Worm (Caenorhabditis elegans) whole organism, midembryonic: Measurements from ENCODE around the gene dlc-2.
"Not testable (repeated sequence)": the region's sequence is repeated elsewhere in the genome, so short reads cannot be mapped to it uniquely, and the experiment has no call there.

Experiments
- T22C8.4 ChIP-seq: fragments of 200-800 bp; sonication (Bioruptor generic); IDR thresholded peaks from 2 replicates; pipeline ENCODE4 v1.3.6; 2022; ENCODE audit warnings: missing genetic modification characterization, missing compliant biosample characterization
- cog-1 ChIP-seq: sonication (generic microtip); optimal IDR thresholded peaks from 2 replicates; lab custom pipeline; 2016; ENCODE audit warnings: missing genetic modification characterization, missing compliant biosample characterization
- flt-1 ChIP-seq: fragments of 200-800 bp; sonication (Bioruptor generic); IDR thresholded peaks from 2 replicates; pipeline ENCODE4 v1.3.6; 2022; ENCODE audit warnings: missing genetic modification characterization, missing compliant biosample characterization
- klf-2 ChIP-seq: fragments of 200-800 bp; sonication (Bioruptor generic); conservative IDR thresholded peaks from 2 replicates; pipeline ENCODE4 v1.3.6; 2022; ENCODE audit warnings: missing genetic modification reagents, missing genetic modification characterization, missing compliant biosample characterization
- med-1 ChIP-seq: sonication (generic microtip); optimal IDR thresholded peaks from 2 replicates; lab custom pipeline; 2017; ENCODE audit warnings: missing genetic modification characterization, mild to moderate bottlenecking, missing compliant biosample characterization, antibody characterized with exemption, missing genetic modification reagents; ENCODE audit not compliant: insufficient read depth
- ref-1 ChIP-seq: fragments of 200-800 bp; sonication (Bioruptor generic); conservative IDR thresholded peaks from 2 replicates; pipeline ENCODE4 v1.3.6; 2022; ENCODE audit warnings: missing genetic modification reagents, missing genetic modification characterization, missing compliant biosample characterization
- tab-1 ChIP-seq: fragments of 200-800 bp; sonication (Bioruptor generic); IDR thresholded peaks from 2 replicates; pipeline ENCODE4 v1.3.6; 2022; ENCODE audit warnings: missing genetic modification characterization, missing compliant biosample characterization
- ztf-23 ChIP-seq: fragments of 200-800 bp; sonication (Bioruptor generic); IDR thresholded peaks from 2 replicates; pipeline ENCODE4 v1.3.6; 2022; ENCODE audit warnings: missing genetic modification reagents, missing genetic modification characterization, missing compliant biosample characterization
- ztf-29 ChIP-seq: fragments of 200-800 bp; sonication (Bioruptor generic); IDR thresholded peaks from 2 replicates; pipeline ENCODE4 v1.3.6; 2022; ENCODE audit warnings: missing genetic modification reagents, missing genetic modification characterization, missing compliant biosample characterization

Gene dlc-2

DNA sequence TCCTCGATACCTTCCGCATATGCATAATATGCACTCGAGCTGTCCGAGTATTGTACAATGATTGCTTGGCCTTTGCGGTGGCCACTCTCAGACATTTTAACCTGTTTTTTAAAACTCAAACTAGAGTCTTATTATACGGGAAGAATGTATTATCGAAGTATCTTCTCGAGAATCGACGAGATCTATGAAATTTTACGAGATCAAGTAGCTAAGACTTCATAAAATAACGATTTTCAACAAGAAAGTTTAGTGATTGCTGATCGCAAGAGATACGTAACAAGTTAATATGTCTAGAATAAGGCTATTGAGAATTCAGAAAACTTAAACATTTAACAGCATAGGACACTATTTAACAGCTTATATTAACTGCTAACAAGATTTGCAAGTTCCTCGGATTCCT, 31.9 kb upstream of the dlc-2 start, which contains the start of gene B0001.5:
TSS of gene B0001.5 (minus strand) at position 101 of the 400 bp plus-strand sequence.
- no peak for TF ChIP-seq ztf-23
- TF ChIP-seq ref-1 (GFP tag; lab: Robert Waterston, UW), result no peak
- no peak for TF ChIP-seq cog-1 (tag; lab: Kevin White, UChicago)
- no peak for TF ChIP-seq ztf-29
- no peak for TF ChIP-seq med-1 (GFP tag; lab: Kevin White, UChicago)
- TF ChIP-seq tab-1 (GFP tag; lab: Robert Waterston, UW), result no peak
- no peak for TF ChIP-seq klf-2 (GFP tag; lab: Robert Waterston, UW)
- TF ChIP-seq flt-1 (GFP tag; lab: Robert Waterston, UW), result no peak

DNA sequence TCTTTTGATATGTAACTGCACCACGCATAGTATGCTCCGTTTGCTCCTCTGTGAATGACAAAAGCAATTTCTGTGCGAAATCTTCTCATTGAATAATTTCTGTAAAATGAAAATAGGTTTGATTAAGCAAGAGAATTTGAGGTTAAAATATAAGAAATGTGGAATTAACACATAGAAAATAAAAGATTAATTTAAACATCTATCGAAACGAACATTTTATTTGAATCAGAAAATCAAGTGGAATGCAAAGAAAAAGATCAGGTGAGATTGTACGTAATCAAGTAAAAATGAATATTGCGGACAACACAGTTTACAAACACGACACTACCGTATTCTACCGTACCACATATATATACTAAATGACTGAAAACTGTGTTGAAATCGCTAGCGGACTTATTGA, 29.6 kb upstream of the dlc-2 start, which contains the start of gene B0001.8:
TSS of gene B0001.8 (minus strand) at position 101 of the 400 bp plus-strand sequence.
- no peak for TF ChIP-seq T22C8.4
- no peak for TF ChIP-seq klf-2 (GFP tag; lab: Robert Waterston, UW)
- TF ChIP-seq ztf-23, result no peak
- no peak for TF ChIP-seq tab-1 (GFP tag; lab: Robert Waterston, UW)
- TF ChIP-seq cog-1 (tag; lab: Kevin White, UChicago), result no peak
- no peak for TF ChIP-seq med-1 (GFP tag; lab: Kevin White, UChicago)
- no peak for TF ChIP-seq ref-1 (GFP tag; lab: Robert Waterston, UW)
- no peak for TF ChIP-seq flt-1 (GFP tag; lab: Robert Waterston, UW)
- TF ChIP-seq ztf-29, result no peak

DNA sequence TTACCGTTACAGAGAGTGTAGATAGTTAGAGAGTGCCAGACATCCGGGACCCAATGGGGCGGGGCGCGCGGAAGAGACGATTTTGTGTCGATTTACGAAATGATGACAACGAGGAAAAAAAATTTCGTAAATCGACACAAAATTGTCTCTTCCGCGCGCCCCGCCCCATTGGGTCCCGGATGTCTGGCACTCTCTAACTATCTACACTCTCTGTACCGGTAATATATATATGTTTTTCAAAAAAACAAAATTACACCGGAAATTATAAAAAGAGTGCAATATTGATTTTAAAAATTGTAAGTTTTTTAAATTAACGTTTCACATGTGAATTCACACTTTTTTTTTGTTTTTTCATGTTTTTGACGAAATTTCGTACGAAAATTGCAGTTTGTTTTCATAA, 26.7 kb upstream of the dlc-2 start, which contains the start of gene B0001.4:
TSS of gene B0001.4 (minus strand) at position 101 of the 400 bp plus-strand sequence.
- TF ChIP-seq cog-1 (tag; lab: Kevin White, UChicago); ref-1 (GFP tag; lab: Robert Waterston, UW); T22C8.4: not testable (repeated sequence)

ce11 chrIV:12134991-12135390, 23.6 kb upstream of the dlc-2 start:
- no peak for TF ChIP-seq ztf-29
- TF ChIP-seq ref-1 (GFP tag; lab: Robert Waterston, UW), result no peak
- no peak for TF ChIP-seq klf-2 (GFP tag; lab: Robert Waterston, UW)
- no peak for TF ChIP-seq tab-1 (GFP tag; lab: Robert Waterston, UW)
- no peak for TF ChIP-seq T22C8.4
- no peak for TF ChIP-seq flt-1 (GFP tag; lab: Robert Waterston, UW)
- TF ChIP-seq cog-1 (tag; lab: Kevin White, UChicago), result no peak
- no peak for TF ChIP-seq ztf-23
- TF ChIP-seq med-1 (GFP tag; lab: Kevin White, UChicago), result no peak

DNA sequence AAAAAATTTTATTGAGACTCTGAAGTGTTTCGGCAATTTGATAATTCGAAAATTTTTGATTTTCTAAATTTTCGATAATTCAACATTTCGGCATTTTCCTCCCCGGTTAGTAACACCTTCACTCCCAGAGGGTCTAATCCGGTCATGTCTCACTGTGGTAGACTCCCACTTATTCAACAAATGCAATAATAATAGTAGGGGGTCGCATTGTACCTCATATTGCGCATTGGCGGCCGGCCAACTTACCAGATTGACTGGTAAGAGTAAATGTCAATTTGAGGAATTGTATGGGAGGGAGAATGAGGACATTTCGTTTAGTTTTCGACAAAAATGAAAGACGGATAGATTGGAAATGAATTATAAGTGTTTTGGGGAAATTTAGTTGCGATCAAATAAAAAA, 22.4 kb upstream of the dlc-2 start:
- no peak for TF ChIP-seq med-1 (GFP tag; lab: Kevin White, UChicago)

DNA sequence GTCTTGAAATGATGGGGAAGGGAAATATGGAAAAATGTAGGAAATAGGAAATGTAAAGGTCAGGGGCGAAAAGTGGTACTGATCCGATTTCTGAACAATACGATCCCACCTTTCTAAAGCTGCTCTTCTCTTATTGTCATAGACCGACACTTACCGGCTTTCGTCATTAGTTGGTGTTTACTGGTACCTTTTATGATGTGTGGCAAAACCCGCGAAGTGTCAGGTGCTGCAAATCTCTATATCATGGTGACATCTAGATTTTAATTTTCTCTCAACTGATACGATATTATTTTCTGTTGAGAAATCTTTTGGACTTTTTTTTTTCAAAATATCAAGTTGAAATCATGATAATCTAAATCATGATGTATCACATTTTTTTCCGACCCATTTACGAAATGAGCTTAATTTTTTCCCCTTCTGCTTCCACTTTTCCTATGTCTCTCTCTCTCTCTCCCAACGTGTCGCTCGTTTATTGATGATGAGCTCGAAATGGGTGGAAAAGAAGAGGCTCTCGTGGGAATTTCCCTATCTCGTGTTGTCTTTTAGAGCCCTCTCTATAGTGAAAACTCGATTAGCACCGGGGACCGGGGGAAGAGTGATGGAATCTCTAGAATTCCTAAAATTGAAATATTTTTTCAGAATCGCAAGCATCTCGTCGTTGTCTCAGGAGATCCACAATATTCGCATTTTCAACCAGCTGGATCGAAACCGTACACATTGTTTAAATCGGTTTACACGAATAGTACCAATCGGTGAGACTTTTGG, 20.1 kb upstream of the dlc-2 start:
- TF ChIP-seq tab-1 (GFP tag; lab: Robert Waterston, UW), result no peak
- no peak for TF ChIP-seq ref-1 (GFP tag; lab: Robert Waterston, UW)
- no peak for TF ChIP-seq cog-1 (tag; lab: Kevin White, UChicago)
- TF ChIP-seq ztf-29, result no peak
- no peak for TF ChIP-seq med-1 (GFP tag; lab: Kevin White, UChicago)
- TF ChIP-seq T22C8.4, result no peak
- TF ChIP-seq klf-2 (GFP tag; lab: Robert Waterston, UW), result no peak
- no peak for TF ChIP-seq ztf-23
- no peak for TF ChIP-seq flt-1 (GFP tag; lab: Robert Waterston, UW)

ce11 chrIV:12129204-12129603, 17.8 kb upstream of the dlc-2 start, which contains the start of gene lin-24:
Gene lin-24, plus strand, starts transcription at chrIV:12129504.
- TF ChIP-seq ref-1 (GFP tag; lab: Robert Waterston, UW) (no peak), cog-1 (tag; lab: Kevin White, UChicago) (no peak), ztf-23 (no peak), med-1 (GFP tag; lab: Kevin White, UChicago) (no peak), T22C8.4 (no peak), klf-2 (GFP tag; lab: Robert Waterston, UW) (no peak), flt-1 (GFP tag; lab: Robert Waterston, UW) (no peak), ztf-29 (no peak), tab-1 (GFP tag; lab: Robert Waterston, UW) (no peak)

- TF ChIP-seq cog-1 (tag; lab: Kevin White, UChicago), result no peak
These were observed 17.3 kb upstream of the dlc-2 start for ce11 chrIV:12128708-12129107.

DNA sequence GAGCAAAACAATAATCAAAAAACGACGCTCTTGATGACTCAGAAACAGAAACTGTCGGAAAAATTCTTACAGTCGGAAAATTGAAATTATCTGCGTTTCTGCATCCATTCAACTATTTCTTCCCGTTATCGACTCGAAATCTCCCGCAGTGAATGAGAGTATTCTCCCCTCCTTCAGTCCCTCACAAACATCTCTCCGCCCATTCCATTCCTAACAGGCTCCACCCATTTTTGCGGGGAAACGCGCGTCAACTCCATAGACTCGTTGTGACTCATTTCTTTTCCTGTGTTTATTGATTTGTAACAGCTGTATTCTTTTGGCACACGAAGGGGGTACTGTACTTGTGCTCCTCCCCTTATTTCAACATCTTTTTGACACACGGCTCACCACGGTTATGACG, 16.5 kb upstream of the dlc-2 start:
- TF ChIP-seq T22C8.4, result no peak
- no peak for TF ChIP-seq cog-1 (tag; lab: Kevin White, UChicago)
- no peak for TF ChIP-seq ztf-23
- no peak for TF ChIP-seq flt-1 (GFP tag; lab: Robert Waterston, UW)

- TF ChIP-seq tab-1 (GFP tag; lab: Robert Waterston, UW) (no peak), T22C8.4 (no peak), ref-1 (GFP tag; lab: Robert Waterston, UW) (no peak), med-1 (GFP tag; lab: Kevin White, UChicago) (no peak), ztf-29 (no peak), cog-1 (tag; lab: Kevin White, UChicago) (no peak), ztf-23 (no peak), flt-1 (GFP tag; lab: Robert Waterston, UW) (no peak)
These were observed 15.5 kb upstream of the dlc-2 start for ce11 chrIV:12126740-12127472.
